Worm (Caenorhabditis elegans): ENCODE data around the gene W05H9.4.

DNA sequence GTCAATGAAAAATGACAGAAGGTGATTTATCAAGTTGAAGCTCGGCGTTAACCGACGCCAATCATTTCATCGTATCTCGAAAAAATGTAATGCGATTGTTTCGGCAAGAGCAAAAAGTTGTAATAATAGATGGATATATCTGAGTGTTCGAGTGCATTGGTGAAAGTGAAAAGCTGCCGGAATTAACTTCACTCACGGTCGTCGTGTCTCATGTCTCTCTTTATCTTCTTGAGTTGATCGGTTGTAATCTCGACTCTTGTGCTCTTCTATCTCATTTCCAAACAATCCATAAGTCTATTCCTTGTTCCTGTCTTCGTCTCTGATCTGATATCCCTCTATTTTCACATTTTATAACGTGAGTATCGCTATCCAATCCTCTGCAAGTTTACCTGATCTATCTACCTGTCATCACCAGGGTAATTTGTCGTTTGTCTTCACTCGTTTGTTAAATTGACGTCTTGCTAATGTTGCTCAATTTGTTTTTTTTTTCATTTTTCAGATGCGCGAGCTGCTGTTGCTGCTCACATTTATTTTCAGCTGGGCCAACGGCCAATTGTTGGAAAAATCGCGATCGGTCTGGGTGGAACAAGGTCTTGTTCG is 36.3 kb downstream of the W05H9.4 start, which contains the start of gene cest-16:
- TF ChIP-seq aly-1 (tag; optimal IDR thresholded peaks at IDR 0.05) (no peak), tbx-37 (GFP tag; conservative IDR thresholded peaks at IDR 0.05) (no peak), B0310.2 (tag; optimal IDR thresholded peaks at IDR 0.05) (no peak), F13C5.2 (tag; optimal IDR thresholded peaks at IDR 0.05) (no peak), ama-1 (optimal IDR thresholded peaks at IDR 0.05) (no peak)

Measured in whole organism, early embryonic.